In the genomic region with DNA sequence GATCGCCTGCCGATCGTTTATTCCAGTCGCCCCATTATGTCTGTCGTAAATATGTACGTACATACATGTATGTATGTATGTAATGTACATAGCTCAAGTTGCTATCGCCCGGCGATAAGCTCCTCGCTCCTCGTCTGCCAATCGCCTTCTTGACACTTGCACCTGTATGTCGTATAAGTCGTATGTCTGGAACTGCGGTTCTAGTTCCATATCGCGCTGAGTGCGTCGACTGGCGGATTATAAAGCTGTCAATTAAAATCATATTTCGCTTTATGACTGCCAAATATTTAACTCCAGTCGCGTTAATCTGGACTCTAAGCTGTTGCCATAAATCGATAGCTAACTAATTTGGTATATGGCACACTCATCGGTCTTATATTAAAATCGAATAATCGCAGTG, we compare ENCODE assay signal across 4 fruit fly cellular contexts.
A peak's percentile ranks its signal among the peaks of the same experiment; 100 is the strongest.
TF ChIP-seq lines count a peak whose summit lies in the region.

No protein-coding gene starts in this region.

- TF ChIP-seq CTCF in whole organism, embryonic (GFP tag; optimal IDR thresholded peaks at IDR 0.05; lab: Kevin White, UChicago): no peak

TF ChIP-seq in whole organism, adult, 20 proteins besides CTCF, POLR2A, EP300 and RAD21:
- peak; percentile 19 for TF ChIP-seq tj (GFP tag; optimal IDR thresholded peaks at IDR 0.05; lab: Kevin White, UChicago)
- no peak for TF ChIP-seq CG11617 (GFP tag; optimal IDR thresholded peaks at IDR 0.05; lab: Kevin White, UChicago)
- no peak for TF ChIP-seq Hr96 (GFP tag; optimal IDR thresholded peaks at IDR 0.05; lab: Kevin White, UChicago)

TF ChIP-seq in whole organism, embryonic, 481 proteins besides CTCF, POLR2A, EP300 and RAD21 (continues in another document):
- no peak for TF ChIP-seq CG6272 (GFP tag; IDR thresholded peaks at IDR 0.05; lab: Robert Waterston, UW)
- TF ChIP-seq Deaf1 (tag; optimal IDR thresholded peaks at IDR 0.05; lab: Kevin White, UChicago): peak; percentile 7
- TF ChIP-seq odd (GFP tag; optimal IDR thresholded peaks at IDR 0.05; lab: Kevin White, UChicago): no peak
- no peak for TF ChIP-seq Ets97D (GFP tag; optimal IDR thresholded peaks at IDR 0.05; lab: Kevin White, UChicago)
- TF ChIP-seq salm (tag; optimal IDR thresholded peaks at IDR 0.05; lab: Kevin White, UChicago): peak; percentile 33
- TF ChIP-seq CG10565 (GFP tag; optimal IDR thresholded peaks at IDR 0.05; lab: Kevin White, UChicago): no peak
- no peak for TF ChIP-seq dimm (GFP tag; IDR thresholded peaks at IDR 0.05; lab: Robert Waterston, UW)
- no peak for TF ChIP-seq trem (tag; optimal IDR thresholded peaks at IDR 0.05; lab: Kevin White, UChicago)
- peak; percentile 16 for TF ChIP-seq lab (GFP tag; optimal IDR thresholded peaks at IDR 0.05; lab: Kevin White, UChicago)
- TF ChIP-seq pum (GFP tag; optimal IDR thresholded peaks at IDR 0.05; lab: Kevin White, UChicago): no peak
- TF ChIP-seq Atf6 (GFP tag; IDR thresholded peaks at IDR 0.05; lab: Robert Waterston, UW): 0 out of 2 replicates have a peak, but pooled peaks have one; percentile 9
- TF ChIP-seq CG8359 (GFP tag; optimal IDR thresholded peaks at IDR 0.05; lab: Kevin White, UChicago; ENCODE audit: borderline replicate concordance): no peak
- peak; percentile 19 for TF ChIP-seq sens (GFP tag; lab: Kevin White, UChicago)
- TF ChIP-seq bab2 (GFP tag; optimal IDR thresholded peaks at IDR 0.05; lab: Kevin White, UChicago): no peak
- TF ChIP-seq CG17568 (GFP tag; optimal IDR thresholded peaks at IDR 0.05; lab: Kevin White, UChicago): peak; percentile 16
- TF ChIP-seq Hand (GFP tag; optimal IDR thresholded peaks at IDR 0.05; lab: Kevin White, UChicago): no peak
- peak; percentile 21 for TF ChIP-seq CrebB (tag; optimal IDR thresholded peaks at IDR 0.05; lab: Kevin White, UChicago)
- peak; percentile 7 for TF ChIP-seq unpg (GFP tag; optimal IDR thresholded peaks at IDR 0.05; lab: Kevin White, UChicago)
- no peak for TF ChIP-seq CG11560 (tag; IDR thresholded peaks at IDR 0.05; lab: Robert Waterston, UW)
- TF ChIP-seq CG15514 (GFP tag; optimal IDR thresholded peaks at IDR 0.05; lab: Kevin White, UChicago): peak; percentile 25
- no peak for TF ChIP-seq CG14050 (GFP tag; IDR thresholded peaks at IDR 0.05; lab: Robert Waterston, UW)
- 0 out of 4 replicates have a peak, but pooled peaks have one; percentile 51 for TF ChIP-seq chinmo (GFP tag; IDR thresholded peaks at IDR 0.05; lab: Robert Waterston, UW; ENCODE audit: partially characterized antibody)
- TF ChIP-seq Nf-YB (GFP tag; optimal IDR thresholded peaks at IDR 0.05; lab: Kevin White, UChicago): peak; percentile 75
- no peak for TF ChIP-seq CG34224 (GFP tag; IDR thresholded peaks at IDR 0.05; lab: Robert Waterston, UW; ENCODE audit: partially characterized antibody)
- TF ChIP-seq fd64A (GFP tag; optimal IDR thresholded peaks at IDR 0.05; lab: Kevin White, UChicago): no peak
- peak; percentile 12 for TF ChIP-seq CG13894 (tag; optimal IDR thresholded peaks at IDR 0.05; lab: Kevin White, UChicago)
- TF ChIP-seq CG7357 (GFP tag; IDR thresholded peaks at IDR 0.05; lab: Robert Waterston, UW): no peak

TF ChIP-seq in whole organism, prepupa, 60 proteins besides CTCF, POLR2A, EP300 and RAD21:
- TF ChIP-seq CG6163 (GFP tag; IDR thresholded peaks at IDR 0.05; lab: Robert Waterston, UW): no peak
- TF ChIP-seq svp (GFP tag; lab: Kevin White, UChicago): peak; percentile 97

TF ChIP-seq in whole organism, pupa, 21 proteins besides CTCF, POLR2A, EP300 and RAD21:
- TF ChIP-seq gl (tag; optimal IDR thresholded peaks at IDR 0.05; lab: Kevin White, UChicago) (no peak), CG4496 (GFP tag; IDR thresholded peaks at IDR 0.05; lab: Robert Waterston, UW) (0 out of 3 replicates have a peak, but pooled peaks have one; percentile 15)
